Worm (Caenorhabditis elegans): ENCODE results near the gene dct-6.

ce11 chrIII:5988991-5989726, 22.9 kb downstream of the dct-6 start:
- TF ChIP-seq blmp-1 (tag; optimal IDR thresholded peaks at IDR 0.05; ENCODE audit: insufficient read depth) (no peak), ztf-4 (tag; optimal IDR thresholded peaks at IDR 0.05) (no peak), ZK546.5 (tag; optimal IDR thresholded peaks at IDR 0.05) (no peak), ceh-82 (tag; optimal IDR thresholded peaks at IDR 0.05) (no peak), ama-1 (optimal IDR thresholded peaks at IDR 0.05) (no peak), unc-55 (GFP tag; optimal IDR thresholded peaks at IDR 0.05) (no peak), nhr-237 (tag; optimal IDR thresholded peaks at IDR 0.05) (no peak), aly-2 (tag; optimal IDR thresholded peaks at IDR 0.05) (no peak), lin-13 (GFP tag; optimal IDR thresholded peaks at IDR 0.05) (no peak), F13H6.1 (tag; optimal IDR thresholded peaks at IDR 0.05) (peak; percentile 48), skn-1 (tag; optimal IDR thresholded peaks at IDR 0.05) (no peak), mab-5 (tag; optimal IDR thresholded peaks at IDR 0.05) (peak; percentile 80), lsy-2 (tag; optimal IDR thresholded peaks at IDR 0.05) (peak in 1 of 2 experiments; percentile 40)

All from whole organism, L2 larva.